Worm (Caenorhabditis elegans): ENCODE data around the gene srbc-56.

srbc-56 gene

DNA sequence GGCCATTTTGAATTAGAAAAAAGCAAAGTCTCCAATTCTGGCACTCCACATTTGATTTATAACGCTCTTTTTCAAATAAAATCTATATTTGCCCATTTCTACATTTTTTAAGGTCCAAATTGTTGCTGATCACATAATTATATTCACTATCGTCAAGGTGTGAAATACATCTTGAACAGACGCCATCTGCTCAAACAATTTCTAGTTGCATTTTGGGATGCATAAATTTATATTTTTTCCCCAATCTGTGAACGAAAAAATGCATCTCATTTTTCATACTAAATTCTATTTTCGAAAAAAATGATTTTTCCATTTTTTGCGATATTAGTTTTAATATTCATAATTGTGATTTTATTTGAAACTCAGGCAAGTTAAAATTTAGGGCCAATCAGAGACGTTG is 38.2 kb downstream of the srbc-56 start, which contains the start of gene T26E4.7:
Gene T26E4.7, plus strand, starts transcription at position 301 of the 400 bp plus-strand sequence.
- no peak for TF ChIP-seq ahr-1 (tag; optimal IDR thresholded peaks at IDR 0.05)
- TF ChIP-seq ceh-45 (GFP tag; IDR thresholded peaks at IDR 0.05) = no peak
- TF ChIP-seq nhr-232 (tag; optimal IDR thresholded peaks at IDR 0.05) = no peak
- TF ChIP-seq mec-3 (tag; optimal IDR thresholded peaks at IDR 0.05; ENCODE audit: borderline replicate concordance) = no peak
- no peak for TF ChIP-seq pros-1 (tag; optimal IDR thresholded peaks at IDR 0.05)
- TF ChIP-seq ets-4 (tag; optimal IDR thresholded peaks at IDR 0.05) = no peak
- no peak for TF ChIP-seq pqm-1 (tag; optimal IDR thresholded peaks at IDR 0.05)
- no peak for TF ChIP-seq unc-55 (GFP tag; optimal IDR thresholded peaks at IDR 0.05)
- TF ChIP-seq lim-6 (tag; optimal IDR thresholded peaks at IDR 0.05) = no peak
- TF ChIP-seq che-1 (tag; optimal IDR thresholded peaks at IDR 0.05) = no peak

DNA sequence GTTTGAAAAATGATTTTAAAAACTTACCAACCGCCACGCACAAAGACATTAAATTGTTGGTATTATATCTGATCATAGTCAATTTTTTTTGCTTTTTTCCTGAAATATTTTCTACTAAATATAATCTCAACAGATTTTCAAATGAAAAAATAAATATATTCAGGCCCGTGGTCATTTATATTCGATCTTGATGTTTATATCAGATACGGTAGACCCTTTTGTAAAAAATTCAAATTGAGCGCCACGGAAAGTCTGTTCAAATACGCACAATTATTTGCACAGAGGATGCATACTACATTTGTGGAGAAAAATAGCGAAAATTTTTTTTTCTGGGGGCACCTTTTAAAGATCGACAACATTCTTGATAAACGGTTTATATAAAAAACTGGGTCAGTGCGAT is 39.1 kb downstream of the srbc-56 start, which contains the start of gene T26E4.4:
Gene T26E4.4, minus strand, starts transcription at position 101 of the 400 bp plus-strand sequence.
- TF ChIP-seq fkh-6 (tag; optimal IDR thresholded peaks at IDR 0.05) = no peak
- no peak for TF ChIP-seq ceh-6 (GFP tag; optimal IDR thresholded peaks at IDR 0.05)
- no peak for TF ChIP-seq fkh-10 (GFP tag; optimal IDR thresholded peaks at IDR 0.05)
- no peak for TF ChIP-seq ceh-2 (tag; optimal IDR thresholded peaks at IDR 0.05)
- no peak for TF ChIP-seq ceh-30 (tag; optimal IDR thresholded peaks at IDR 0.05)
- no peak for TF ChIP-seq ceh-19 (GFP tag; optimal IDR thresholded peaks at IDR 0.05)
- no peak for TF ChIP-seq dve-1 (tag; optimal IDR thresholded peaks at IDR 0.05)
- no peak for TF ChIP-seq ceh-31 (tag; optimal IDR thresholded peaks at IDR 0.05)
- no peak for TF ChIP-seq eyg-1 (tag; optimal IDR thresholded peaks at IDR 0.05)
- no peak for TF ChIP-seq pqm-1 (tag; optimal IDR thresholded peaks at IDR 0.05)
- no peak for TF ChIP-seq lin-11 (tag; optimal IDR thresholded peaks at IDR 0.05)
- TF ChIP-seq ceh-9 (tag; optimal IDR thresholded peaks at IDR 0.05) = no peak
- TF ChIP-seq ztf-16 (tag; optimal IDR thresholded peaks at IDR 0.05) = no peak
- TF ChIP-seq ceh-48 (tag; optimal IDR thresholded peaks at IDR 0.05) = no peak
- TF ChIP-seq che-1 (tag; optimal IDR thresholded peaks at IDR 0.05) = no peak
- TF ChIP-seq syd-9 (tag; optimal IDR thresholded peaks at IDR 0.05) = no peak
- TF ChIP-seq sdc-2 (tag; optimal IDR thresholded peaks at IDR 0.05) = no peak

DNA sequence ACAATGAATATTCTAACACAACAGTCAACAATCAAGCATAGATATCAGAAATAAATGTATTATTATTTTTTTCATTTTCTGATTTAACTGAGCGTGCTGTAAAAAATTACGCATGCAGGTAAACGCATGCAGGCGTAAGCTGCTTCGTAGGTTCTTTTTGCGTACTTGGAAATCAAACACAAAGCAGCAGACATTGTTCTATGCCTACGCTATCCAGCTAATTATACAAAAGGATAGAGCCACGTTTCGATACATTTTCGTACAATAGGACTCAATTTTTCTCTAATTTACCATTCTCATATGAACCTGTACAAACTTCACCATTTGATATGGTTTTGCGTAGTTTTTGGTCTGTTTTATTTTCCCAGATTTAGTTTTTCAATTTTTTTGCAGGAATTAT is 49.0 kb downstream of the srbc-56 start, which contains the start of gene T26E4.3:
Gene T26E4.3, plus strand, starts transcription at position 301 of the 400 bp plus-strand sequence.
- no peak for TF ChIP-seq unc-55 (GFP tag; optimal IDR thresholded peaks at IDR 0.05)

DNA sequence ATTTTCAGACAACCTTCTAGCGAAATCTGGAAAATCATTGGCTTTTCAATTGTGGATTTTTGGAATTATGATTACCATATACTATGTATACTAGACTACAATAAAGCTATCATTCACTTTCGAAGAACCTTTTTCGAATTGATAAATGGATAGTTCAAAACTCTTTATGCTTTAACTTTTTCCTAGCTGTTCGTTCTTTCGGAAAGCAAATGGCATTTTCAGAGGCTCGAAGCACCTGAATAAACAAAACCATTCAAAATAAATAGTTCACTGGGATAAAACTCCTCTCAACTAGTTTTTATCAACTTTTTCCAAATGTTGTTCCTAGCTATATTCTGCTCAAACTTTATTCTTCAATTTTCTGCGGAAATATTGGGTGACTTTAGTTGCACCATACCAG is 50.4 kb downstream of the srbc-56 start, which contains the start of gene T26E4.2:
Gene T26E4.2, plus strand, starts transcription at position 301 of the 400 bp plus-strand sequence.
- TF ChIP-seq hlh-8 (tag; optimal IDR thresholded peaks at IDR 0.05) = no peak
- TF ChIP-seq che-1 (tag; optimal IDR thresholded peaks at IDR 0.05) = no peak
- TF ChIP-seq unc-3 (GFP tag; conservative IDR thresholded peaks at IDR 0.05) = no peak
- TF ChIP-seq unc-3 (tag; optimal IDR thresholded peaks at IDR 0.05) = no peak
- no peak for TF ChIP-seq mec-3 (tag; optimal IDR thresholded peaks at IDR 0.05; ENCODE audit: borderline replicate concordance)
- no peak for TF ChIP-seq nhr-232 (tag; optimal IDR thresholded peaks at IDR 0.05)
- no peak for TF ChIP-seq npax-4 (tag; optimal IDR thresholded peaks at IDR 0.05)
- no peak for TF ChIP-seq ets-4 (tag; optimal IDR thresholded peaks at IDR 0.05)
- no peak for TF ChIP-seq unc-42 (tag; optimal IDR thresholded peaks at IDR 0.05)
- TF ChIP-seq ceh-30 (tag; optimal IDR thresholded peaks at IDR 0.05) = no peak
- no peak for TF ChIP-seq fax-1 (tag; optimal IDR thresholded peaks at IDR 0.05)
- TF ChIP-seq syd-9 (tag; optimal IDR thresholded peaks at IDR 0.05) = no peak
- TF ChIP-seq hlh-13 (GFP tag; optimal IDR thresholded peaks at IDR 0.05) = no peak
- TF ChIP-seq sox-2 (GFP tag; IDR thresholded peaks at IDR 0.05) = no peak
- no peak for TF ChIP-seq pat-9 (tag; optimal IDR thresholded peaks at IDR 0.05)

Measured in whole organism, late embryonic.